Fruit fly (Drosophila melanogaster) whole organism, adult: ENCODE measurements around the gene Dis3l2.

Source experiments
- CG5204 ChIP-seq: fragments of 200-800 bp; sonication (Bioruptor generic); optimal IDR thresholded peaks from 2 replicates; lab custom pipeline; 2016; ENCODE audit warnings: missing biosample characterization, missing genetic modification characterization
- kay ChIP-seq: fragments of 200-800 bp; sonication (Bioruptor generic); peaks from one replicate; lab custom pipeline; 2016; ENCODE audit warnings: missing biosample characterization, missing genetic modification characterization, borderline replicate concordance

DNA sequence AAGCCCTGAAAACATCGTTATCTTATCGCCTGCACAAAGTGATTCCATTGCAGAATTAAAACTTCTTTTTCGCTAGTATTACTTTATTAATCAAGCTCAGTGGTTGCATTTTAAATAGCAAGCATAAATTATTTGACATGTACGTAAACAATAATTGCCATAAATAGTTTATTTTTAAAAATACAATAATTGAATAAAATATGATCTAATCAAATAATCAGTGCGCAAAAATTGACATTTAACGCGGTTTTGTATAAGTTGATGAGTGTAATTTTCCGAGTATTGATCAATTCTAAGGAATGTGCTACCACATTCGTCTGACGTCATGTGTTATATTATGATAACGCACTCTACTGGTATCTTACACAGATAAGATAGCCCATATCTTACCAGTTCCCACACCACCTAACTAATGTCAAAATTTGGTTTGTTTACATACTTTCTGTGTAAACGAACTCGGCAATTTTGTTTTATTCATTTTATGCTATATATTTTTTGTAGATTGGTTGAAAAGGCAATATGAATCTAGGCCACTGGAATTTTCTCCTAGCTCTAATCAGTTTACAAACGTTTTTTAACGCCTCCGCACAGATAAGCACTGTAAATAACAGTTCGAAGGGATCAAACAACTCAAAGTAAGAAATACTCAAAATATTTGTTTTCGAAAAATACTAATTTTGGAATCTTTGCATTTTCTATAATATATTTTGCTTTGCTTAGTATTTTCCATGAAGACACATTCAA is 35.1 kb downstream of the Dis3l2 start, which contains the start of gene mthl14:
- TF ChIP-seq CG5204 (GFP tag; lab: Kevin White, UChicago) = no peak
- TF ChIP-seq kay (GFP tag; lab: Kevin White, UChicago) = peak; percentile 80
